Worm (Caenorhabditis elegans): ENCODE data around the gene acs-17.

Gene acs-17

DNA sequence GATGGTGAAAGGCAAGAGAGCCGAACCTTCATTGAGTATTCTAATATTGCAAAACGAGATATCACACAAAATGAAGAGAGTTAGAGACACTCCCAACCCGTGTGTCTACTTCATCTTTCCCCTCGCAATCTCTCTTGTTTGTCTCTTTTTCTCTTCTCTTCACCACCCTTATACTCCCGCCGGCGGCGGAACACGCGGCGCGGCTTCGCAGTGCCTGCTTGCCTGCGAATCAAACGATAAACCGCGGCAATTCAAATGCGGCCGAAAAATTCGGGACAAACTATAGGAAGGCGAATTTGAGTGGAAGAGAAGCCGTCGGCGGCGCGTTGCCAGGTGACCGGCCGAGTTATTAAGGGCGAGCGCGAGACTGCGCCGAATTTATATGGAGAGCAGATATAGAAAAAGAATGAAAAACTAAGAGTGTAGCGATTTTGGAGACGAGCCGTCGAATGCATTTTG lies 40.3 kb upstream of the acs-17 start, which contains the start of gene klp-13 (continued):
- TF ChIP-seq zag-1 (tag; optimal IDR thresholded peaks at IDR 0.05) = no peak
- peak; percentile 54 for TF ChIP-seq mef-2 (tag; optimal IDR thresholded peaks at IDR 0.05)
- TF ChIP-seq C34B4.2 (tag; optimal IDR thresholded peaks at IDR 0.05) = no peak
- TF ChIP-seq egl-27 (tag; optimal IDR thresholded peaks at IDR 0.05) = peak in 1 of 2 experiments; percentile 54
- TF ChIP-seq unc-62 (GFP tag; optimal IDR thresholded peaks at IDR 0.05) = no peak
- peak; percentile 88 for TF ChIP-seq swsn-7 (tag; optimal IDR thresholded peaks at IDR 0.05)
- TF ChIP-seq dsc-1 (tag; optimal IDR thresholded peaks at IDR 0.05) = peak; percentile 84
- TF ChIP-seq F16B12.6 (tag; optimal IDR thresholded peaks at IDR 0.05) = peak; percentile 29
- TF ChIP-seq aha-1 (tag; optimal IDR thresholded peaks at IDR 0.05) = peak; percentile 19
- peak; percentile 53 for TF ChIP-seq nhr-11 (tag; optimal IDR thresholded peaks at IDR 0.05)
- peak; percentile 85 for TF ChIP-seq mep-1 (tag; optimal IDR thresholded peaks at IDR 0.05)
- TF ChIP-seq fkh-8 (tag; optimal IDR thresholded peaks at IDR 0.05) = peak; percentile 98
- peak; percentile 43 for TF ChIP-seq ztf-4 (tag; optimal IDR thresholded peaks at IDR 0.05)
- no peak for TF ChIP-seq zip-4 (GFP tag; optimal IDR thresholded peaks at IDR 0.05)
- no peak for TF ChIP-seq ceh-88 (GFP tag; IDR thresholded peaks at IDR 0.05)
- TF ChIP-seq unc-130 (tag; optimal IDR thresholded peaks at IDR 0.05) = peak; percentile 64
- peak; percentile 92 for TF ChIP-seq xbp-1 (tag; optimal IDR thresholded peaks at IDR 0.05)
- TF ChIP-seq lsy-2 (tag; optimal IDR thresholded peaks at IDR 0.05) = peak; percentile 77 to 94
- peak; percentile 89 for TF ChIP-seq nhr-77 (tag; optimal IDR thresholded peaks at IDR 0.05)
- TF ChIP-seq tbx-2 (tag; optimal IDR thresholded peaks at IDR 0.05) = peak; percentile 89
- TF ChIP-seq vab-15 (tag; optimal IDR thresholded peaks at IDR 0.05) = peak; percentile 47
- no peak for TF ChIP-seq ceh-63 (GFP tag; optimal IDR thresholded peaks at IDR 0.05)
- peak; percentile 81 for TF ChIP-seq blmp-1 (tag; optimal IDR thresholded peaks at IDR 0.05)
- no peak for TF ChIP-seq sptf-1 (tag; optimal IDR thresholded peaks at IDR 0.05)
- TF ChIP-seq isw-1 (GFP tag; IDR thresholded peaks at IDR 0.05) = peak; percentile 55; the same call in 1 of the 2 replicates
- TF ChIP-seq nhr-85 (tag) = peak; percentile 88
- TF ChIP-seq jun-1 (tag; optimal IDR thresholded peaks at IDR 0.05) = peak; percentile 74
- peak; percentile 35 for TF ChIP-seq nhr-237 (tag; optimal IDR thresholded peaks at IDR 0.05)
- TF ChIP-seq C16A3.4 (tag; optimal IDR thresholded peaks at IDR 0.05) = peak; percentile 91
- TF ChIP-seq efl-3 (GFP tag; optimal IDR thresholded peaks at IDR 0.05) = no peak
- TF ChIP-seq grh-1 (GFP tag; IDR thresholded peaks at IDR 0.05) = no peak
- peak; percentile 92 to 97 for TF ChIP-seq lin-35 (GFP tag; optimal IDR thresholded peaks at IDR 0.05)
- TF ChIP-seq pqm-1 (tag; optimal IDR thresholded peaks at IDR 0.05) = no peak

DNA sequence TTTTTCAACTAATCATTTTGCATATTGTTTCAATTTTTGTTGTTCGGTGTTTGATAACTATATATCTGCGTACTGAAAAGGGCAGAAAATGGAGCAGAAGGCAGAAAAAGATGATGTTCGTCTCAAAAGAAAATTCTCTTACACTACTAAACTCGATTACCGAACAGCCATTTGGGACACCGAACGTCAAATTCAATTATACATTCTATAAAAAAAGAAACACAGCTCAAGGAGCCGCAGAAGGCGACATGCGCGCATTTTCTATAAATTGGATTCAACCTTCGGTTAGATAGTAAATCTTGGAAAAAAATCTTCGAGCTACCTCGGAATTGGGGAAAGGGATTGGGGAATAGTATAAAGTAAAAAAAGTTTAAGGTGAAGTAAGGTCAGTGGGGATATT lies 39.0 kb upstream of the acs-17 start:
- TF ChIP-seq fkh-10 (GFP tag; optimal IDR thresholded peaks at IDR 0.05) = peak; percentile 82
- no peak for TF ChIP-seq lin-15B (tag; optimal IDR thresholded peaks at IDR 0.05)

DNA sequence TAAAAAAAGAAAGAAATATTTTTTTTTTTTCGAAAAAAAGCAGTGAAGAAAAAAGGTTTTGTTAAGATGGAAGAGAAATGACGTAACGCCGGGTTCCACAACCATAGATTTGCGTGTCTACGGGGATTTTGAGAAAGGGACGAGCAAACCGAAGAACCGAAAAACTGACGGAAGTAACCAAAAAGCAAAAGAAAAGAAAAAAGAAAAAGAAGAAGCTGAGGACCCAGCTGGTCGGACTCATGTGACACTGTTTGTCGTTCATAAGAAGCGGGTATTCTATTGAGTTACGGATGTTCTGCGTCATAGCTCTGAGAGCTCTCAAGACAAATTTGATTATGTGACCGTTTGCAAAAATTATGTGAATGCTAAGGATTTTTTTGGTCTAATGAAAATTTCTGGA lies 38.5 kb upstream of the acs-17 start:
- TF ChIP-seq nhr-77 (tag; optimal IDR thresholded peaks at IDR 0.05) (no peak), egl-27 (tag; optimal IDR thresholded peaks at IDR 0.05) (no peak), nhr-71 (tag; optimal IDR thresholded peaks at IDR 0.05) (peak; percentile 44), snu-23 (GFP tag; optimal IDR thresholded peaks at IDR 0.05) (peak; percentile 15), skn-1 (tag; optimal IDR thresholded peaks at IDR 0.05) (no peak), fkh-8 (tag; optimal IDR thresholded peaks at IDR 0.05) (no peak), tbx-2 (tag; optimal IDR thresholded peaks at IDR 0.05) (peak; percentile 19), lsy-2 (tag; optimal IDR thresholded peaks at IDR 0.05) (peak; percentile 11 to 15), nhr-47 (tag; optimal IDR thresholded peaks at IDR 0.05) (peak; percentile 34), Y116A8C.19 (tag; optimal IDR thresholded peaks at IDR 0.05; ENCODE audit: borderline replicate concordance) (no peak), dsc-1 (tag; optimal IDR thresholded peaks at IDR 0.05) (no peak), xbp-1 (tag; optimal IDR thresholded peaks at IDR 0.05) (peak; percentile 5), egl-13 (tag; optimal IDR thresholded peaks at IDR 0.05) (no peak), mdl-1 (tag; optimal IDR thresholded peaks at IDR 0.05) (no peak), pag-3 (tag; optimal IDR thresholded peaks at IDR 0.05; ENCODE audit: borderline replicate concordance, insufficient read depth) (no peak), ceh-82 (tag; optimal IDR thresholded peaks at IDR 0.05) (peak in 1 of 3 experiments; percentile 29), lin-14 (GFP tag; optimal IDR thresholded peaks at IDR 0.05) (peak; percentile 87), rnt-1 (tag; optimal IDR thresholded peaks at IDR 0.05) (peak; percentile 21)

All from whole organism, L1 larva.